Fruit fly (Drosophila melanogaster): ENCODE results near the gene CG13008.

Gene CG13008

dm6 chrX:16711003-16711402 lies at the start of gene CG13008:
CG13008 (plus strand) TSS chrX:16711303.
- TF ChIP-seq noc (tag; optimal IDR thresholded peaks at IDR 0.05) = no peak

dm6 chrX:16664405-16665064 lies 46.6 kb upstream of the CG13008 start, which contains the start of gene CG15865:
CG15865 (minus strand) TSS chrX:16664455.
- TF ChIP-seq noc (tag; optimal IDR thresholded peaks at IDR 0.05) = no peak

dm6 chrX:16669849-16670248 lies 41.3 kb upstream of the CG13008 start:
- no peak for TF ChIP-seq noc (tag; optimal IDR thresholded peaks at IDR 0.05)

dm6 chrX:16670262-16670661 lies 40.8 kb upstream of the CG13008 start:
- no peak for TF ChIP-seq noc (tag; optimal IDR thresholded peaks at IDR 0.05)

- TF ChIP-seq noc (tag; optimal IDR thresholded peaks at IDR 0.05) = peak; percentile 81
Observed at dm6 chrX:16670691-16671481, 40.2 kb upstream of the CG13008 start.

dm6 chrX:16672904-16673303 lies 38.2 kb upstream of the CG13008 start:
- no peak for TF ChIP-seq noc (tag; optimal IDR thresholded peaks at IDR 0.05)

- TF ChIP-seq noc (tag; optimal IDR thresholded peaks at IDR 0.05) = no peak
Observed at dm6 chrX:16674538-16674937, 36.6 kb upstream of the CG13008 start.

- TF ChIP-seq noc (tag; optimal IDR thresholded peaks at IDR 0.05) = no peak
Observed at dm6 chrX:16676653-16677052, 34.5 kb upstream of the CG13008 start, which contains the start of gene CG13012. CG13012 (minus strand) TSS chrX:16676753.

- no peak for TF ChIP-seq noc (tag; optimal IDR thresholded peaks at IDR 0.05)
Observed at dm6 chrX:16677163-16677562, 33.9 kb upstream of the CG13008 start.

dm6 chrX:16678845-16679347 lies 32.2 kb upstream of the CG13008 start, which contains the start of the genes CG13010 and sing:
CG13010 (minus strand) TSS chrX:16678945.
sing (plus strand) TSS chrX:16679297.
- no peak for TF ChIP-seq noc (tag; optimal IDR thresholded peaks at IDR 0.05)

- no peak for TF ChIP-seq noc (tag; optimal IDR thresholded peaks at IDR 0.05)
Observed at dm6 chrX:16683765-16684164, 27.3 kb upstream of the CG13008 start, which contains the start of gene Axs. Axs (minus strand) TSS chrX:16683895.

- no peak for TF ChIP-seq noc (tag; optimal IDR thresholded peaks at IDR 0.05)
Observed at dm6 chrX:16687400-16688105, 23.6 kb upstream of the CG13008 start.

dm6 chrX:16688106-16688459 lies 23.0 kb upstream of the CG13008 start:
- no peak for TF ChIP-seq noc (tag; optimal IDR thresholded peaks at IDR 0.05)

dm6 chrX:16689339-16689738 lies 21.8 kb upstream of the CG13008 start:
- TF ChIP-seq noc (tag; optimal IDR thresholded peaks at IDR 0.05) = no peak

- TF ChIP-seq noc (tag; optimal IDR thresholded peaks at IDR 0.05) = no peak
Observed at dm6 chrX:16689966-16690365, 21.1 kb upstream of the CG13008 start.

- no peak for TF ChIP-seq noc (tag; optimal IDR thresholded peaks at IDR 0.05)
Observed at dm6 chrX:16690499-16690898, 20.6 kb upstream of the CG13008 start.

All from whole organism, larva.